Worm (Caenorhabditis elegans) whole organism, L1 larva: ENCODE results near the gene scd-1.

Experiments
- C16A3.4 ChIP-seq: fragments of 150-350 bp; optimal IDR thresholded peaks from 2 replicates; lab custom pipeline; 2014; ENCODE audit warnings: missing biosample characterization, missing genetic modification characterization
- F16B12.6 ChIP-seq: fragments of 150-350 bp; optimal IDR thresholded peaks from 2 replicates; lab custom pipeline; 2014; ENCODE audit warnings: missing biosample characterization, missing genetic modification characterization
- Y116A8C.19 ChIP-seq: sonication (generic microtip); optimal IDR thresholded peaks from 2 replicates; lab custom pipeline; 2016; ENCODE audit warnings: missing compliant biosample characterization, missing genetic modification characterization, borderline replicate concordance
- alr-1 ChIP-seq: fragments of 200-800 bp; sonication (Bioruptor generic); optimal IDR thresholded peaks from 2 replicates; lab custom pipeline; 2018; ENCODE audit warnings: borderline replicate concordance, mild to moderate bottlenecking, missing genetic modification characterization, missing compliant biosample characterization
- aly-2 ChIP-seq: fragments of 150-350 bp; optimal IDR thresholded peaks from 2 replicates; lab custom pipeline; 2014; ENCODE audit warnings: missing biosample characterization, missing genetic modification characterization
- ama-1 ChIP-seq: fragments of 150-350 bp; optimal IDR thresholded peaks from 2 replicates; lab custom pipeline; 2014
- blmp-1 ChIP-seq: fragments of 150-350 bp; optimal IDR thresholded peaks from 2 replicates; lab custom pipeline; 2014; ENCODE audit warnings: missing biosample characterization, missing genetic modification characterization
- ceh-63 ChIP-seq: fragments of 200-800 bp; sonication (Bioruptor generic); optimal IDR thresholded peaks from 2 replicates; lab custom pipeline; 2018; ENCODE audit warnings: mild to moderate bottlenecking, missing genetic modification characterization, missing compliant biosample characterization
- ceh-90 ChIP-seq: sonication (generic microtip); optimal IDR thresholded peaks from 2 replicates; lab custom pipeline; 2016; ENCODE audit warnings: missing genetic modification characterization, missing compliant biosample characterization
- dsc-1 ChIP-seq: sonication (generic microtip); optimal IDR thresholded peaks from 2 replicates; lab custom pipeline; 2016; ENCODE audit warnings: mild to moderate bottlenecking, missing genetic modification characterization, missing compliant biosample characterization
- egl-27 ChIP-seq, 2 experiments: fragments of 150-350 bp in 1 of 2; sonication (generic microtip); optimal IDR thresholded peaks; 3 replicates each; lab custom pipeline; 2017 to 2018; ENCODE audit warnings: missing biosample characterization in 2 of 2, missing genetic modification characterization in 2 of 2, missing genetic modification reagents in 2 of 2
- ets-5 ChIP-seq: fragments of 200-800 bp; sonication (Bioruptor generic); IDR thresholded peaks from 2 replicates; pipeline ENCODE4 v1.3.6; 2022; ENCODE audit warnings: missing genetic modification characterization, missing compliant biosample characterization
- fkh-10 ChIP-seq: sonication (generic microtip); optimal IDR thresholded peaks from 2 replicates; lab custom pipeline; 2017; ENCODE audit warnings: missing biosample characterization, missing genetic modification reagents, missing genetic modification characterization
- fkh-4 ChIP-seq: sonication (generic microtip); optimal IDR thresholded peaks from 2 replicates; lab custom pipeline; 2016; ENCODE audit warnings: missing compliant biosample characterization, missing genetic modification characterization, borderline replicate concordance
- fos-1 ChIP-seq: fragments of 150-350 bp; optimal IDR thresholded peaks from 2 replicates; lab custom pipeline; 2014; ENCODE audit warnings: missing biosample characterization, missing genetic modification characterization
- grh-1 ChIP-seq: fragments of 200-800 bp; sonication (Bioruptor generic); IDR thresholded peaks from 2 replicates; pipeline ENCODE4 v1.3.6; 2022; ENCODE audit warnings: missing genetic modification reagents, missing genetic modification characterization, missing compliant biosample characterization
- hlh-17 ChIP-seq: fragments of 200-800 bp; sonication (Bioruptor generic); optimal IDR thresholded peaks from 2 replicates; lab custom pipeline; 2018; ENCODE audit warnings: missing genetic modification characterization, mild to moderate bottlenecking, missing compliant biosample characterization, moderate library complexity, borderline replicate concordance
- hlh-4 ChIP-seq: sonication (generic microtip); optimal IDR thresholded peaks from 2 replicates; lab custom pipeline; 2016; ENCODE audit warnings: mild to moderate bottlenecking, missing genetic modification characterization, missing compliant biosample characterization
- hpl-2 ChIP-seq: fragments of 150-350 bp; optimal IDR thresholded peaks from 2 replicates; lab custom pipeline; 2014; ENCODE audit warnings: missing biosample characterization, missing genetic modification reagents, missing genetic modification characterization
- isw-1 ChIP-seq: fragments of 200-800 bp; sonication (Bioruptor generic); IDR thresholded peaks from 2 replicates; pipeline ENCODE4 v1.3.6; 2022; ENCODE audit warnings: missing genetic modification characterization, missing compliant biosample characterization
- jun-1 ChIP-seq: fragments of 150-350 bp; optimal IDR thresholded peaks from 2 replicates; lab custom pipeline; 2014; ENCODE audit warnings: missing biosample characterization, missing genetic modification reagents, missing genetic modification characterization
- lin-13 ChIP-seq: fragments of 150-350 bp; optimal IDR thresholded peaks from 2 replicates; lab custom pipeline; 2014; ENCODE audit warnings: missing biosample characterization, missing genetic modification reagents, missing genetic modification characterization
- lin-14 ChIP-seq: fragments of 200-800 bp; sonication (Bioruptor generic); optimal IDR thresholded peaks from 2 replicates; lab custom pipeline; 2018; ENCODE audit warnings: mild to moderate bottlenecking, missing genetic modification characterization, moderate library complexity, missing compliant biosample characterization
- lin-15B ChIP-seq: fragments of 150-350 bp; sonication (generic microtip); optimal IDR thresholded peaks from 3 replicates; lab custom pipeline; 2014; ENCODE audit warnings: missing biosample characterization, missing genetic modification characterization
- lin-39 ChIP-seq: fragments of 150-350 bp; optimal IDR thresholded peaks from 2 replicates; lab custom pipeline; 2014; ENCODE audit warnings: missing biosample characterization, missing genetic modification reagents, missing genetic modification characterization
- lir-3 ChIP-seq: sonication (generic microtip); optimal IDR thresholded peaks from 2 replicates; lab custom pipeline; 2016; ENCODE audit warnings: mild to moderate bottlenecking, missing genetic modification characterization, moderate library complexity, missing compliant biosample characterization; ENCODE audit not compliant: poor library complexity
- lsy-2 ChIP-seq, 2 experiments: fragments of 150-350 bp; optimal IDR thresholded peaks; 2 replicates each; lab custom pipeline; 2014; ENCODE audit warnings: missing biosample characterization in 2 of 2, missing genetic modification characterization in 2 of 2
- mab-9 ChIP-seq: fragments of 200-800 bp; sonication (Bioruptor generic); IDR thresholded peaks from 2 replicates; pipeline ENCODE4 v1.3.6; 2022; ENCODE audit warnings: missing genetic modification reagents, missing genetic modification characterization, missing compliant biosample characterization
- mef-2 ChIP-seq: fragments of 150-350 bp; optimal IDR thresholded peaks from 2 replicates; lab custom pipeline; 2014; ENCODE audit warnings: missing biosample characterization, missing genetic modification characterization
- mep-1 ChIP-seq: fragments of 150-350 bp; optimal IDR thresholded peaks from 2 replicates; lab custom pipeline; 2014; ENCODE audit warnings: missing biosample characterization, missing genetic modification characterization
- nhr-11 ChIP-seq: fragments of 150-350 bp; optimal IDR thresholded peaks from 2 replicates; lab custom pipeline; 2014; ENCODE audit warnings: missing biosample characterization, missing genetic modification characterization
- nhr-12 ChIP-seq: sonication (generic microtip); optimal IDR thresholded peaks from 2 replicates; lab custom pipeline; 2017; ENCODE audit warnings: missing biosample characterization, missing genetic modification characterization
- nhr-19 ChIP-seq: fragments of 200-800 bp; sonication (Bioruptor generic); conservative IDR thresholded peaks from 2 replicates; pipeline ENCODE4 v1.3.6; 2022; ENCODE audit warnings: missing genetic modification characterization, missing compliant biosample characterization
- nhr-237 ChIP-seq: fragments of 150-350 bp; optimal IDR thresholded peaks from 2 replicates; lab custom pipeline; 2014; ENCODE audit warnings: missing biosample characterization, missing genetic modification characterization
- nhr-28 ChIP-seq: fragments of 150-350 bp; optimal IDR thresholded peaks from 2 replicates; lab custom pipeline; 2014; ENCODE audit warnings: missing biosample characterization, missing genetic modification characterization
- nhr-71 ChIP-seq: sonication (generic microtip); optimal IDR thresholded peaks from 2 replicates; lab custom pipeline; 2016; ENCODE audit warnings: mild to moderate bottlenecking, missing genetic modification characterization, moderate library complexity, missing compliant biosample characterization
- nhr-77 ChIP-seq: fragments of 150-350 bp; optimal IDR thresholded peaks from 2 replicates; lab custom pipeline; 2014; ENCODE audit warnings: missing biosample characterization, missing genetic modification characterization
- nhr-84 ChIP-seq: sonication (generic microtip); optimal IDR thresholded peaks from 2 replicates; lab custom pipeline; 2017; ENCODE audit warnings: missing biosample characterization, missing genetic modification characterization
- nhr-85 ChIP-seq: sonication (generic microtip); peaks from one replicate; lab custom pipeline; 2016; ENCODE audit warnings: missing genetic modification characterization, inconsistent platforms, missing compliant biosample characterization
- pag-3 ChIP-seq: sonication (generic microtip); optimal IDR thresholded peaks from 2 replicates; lab custom pipeline; 2017; ENCODE audit warnings: missing genetic modification characterization, mild to moderate bottlenecking, missing compliant biosample characterization, antibody characterized with exemption, borderline replicate concordance; ENCODE audit not compliant: insufficient read depth
- pqm-1 ChIP-seq: sonication (generic microtip); optimal IDR thresholded peaks from 3 replicates; lab custom pipeline; 2017; ENCODE audit warnings: missing biosample characterization, missing genetic modification characterization
- skn-1 ChIP-seq: fragments of 150-350 bp; optimal IDR thresholded peaks from 2 replicates; lab custom pipeline; 2014; ENCODE audit warnings: missing biosample characterization, missing genetic modification characterization
- snpc-4 ChIP-seq: fragments of 150-350 bp; optimal IDR thresholded peaks from 2 replicates; lab custom pipeline; 2014; ENCODE audit warnings: missing biosample characterization, missing genetic modification characterization
- snu-23 ChIP-seq: sonication (generic microtip); optimal IDR thresholded peaks from 2 replicates; lab custom pipeline; 2016; ENCODE audit warnings: missing genetic modification characterization, missing compliant biosample characterization
- sox-4 ChIP-seq: sonication (generic microtip); optimal IDR thresholded peaks from 2 replicates; lab custom pipeline; 2016; ENCODE audit warnings: missing genetic modification characterization, missing compliant biosample characterization
- swsn-7 ChIP-seq: sonication (generic microtip); optimal IDR thresholded peaks from 2 replicates; lab custom pipeline; 2016; ENCODE audit warnings: missing genetic modification characterization, missing compliant biosample characterization
- tlp-1 ChIP-seq: fragments of 150-350 bp; optimal IDR thresholded peaks from 2 replicates; lab custom pipeline; 2014; ENCODE audit warnings: missing biosample characterization, missing genetic modification characterization
- unc-130 ChIP-seq: fragments of 150-350 bp; optimal IDR thresholded peaks from 2 replicates; lab custom pipeline; 2017; ENCODE audit warnings: missing biosample characterization, missing genetic modification characterization, inconsistent platforms
- unc-30 ChIP-seq: sonication (generic microtip); optimal IDR thresholded peaks from 2 replicates; lab custom pipeline; 2017; ENCODE audit warnings: missing biosample characterization, missing genetic modification characterization
- unc-98 ChIP-seq: fragments of 200-800 bp; sonication (Bioruptor generic); IDR thresholded peaks from 2 replicates; pipeline ENCODE4 v1.3.6; 2022; ENCODE audit warnings: missing genetic modification characterization, missing compliant biosample characterization
- vab-15 ChIP-seq: sonication (generic microtip); optimal IDR thresholded peaks from 2 replicates; lab custom pipeline; 2017; ENCODE audit warnings: missing genotype, mild to moderate bottlenecking, missing genetic modification characterization, missing compliant biosample characterization
- xbp-1 ChIP-seq: sonication (generic microtip); optimal IDR thresholded peaks from 2 replicates; lab custom pipeline; 2016; ENCODE audit warnings: missing genetic modification characterization, missing compliant biosample characterization
- zag-1 ChIP-seq: fragments of 150-350 bp; optimal IDR thresholded peaks from 2 replicates; lab custom pipeline; 2014; ENCODE audit warnings: missing biosample characterization, missing genetic modification characterization
- zip-4 ChIP-seq: fragments of 200-800 bp; sonication (Bioruptor generic); optimal IDR thresholded peaks from 2 replicates; lab custom pipeline; 2018; ENCODE audit warnings: mild to moderate bottlenecking, missing genetic modification characterization, moderate library complexity, missing compliant biosample characterization
- ztf-4 ChIP-seq: fragments of 150-350 bp; optimal IDR thresholded peaks from 2 replicates; lab custom pipeline; 2014; ENCODE audit warnings: missing biosample characterization, missing genetic modification characterization

Gene scd-1

ce11 chrX:12517307-12517706 lies 8.3 kb downstream of the scd-1 start:
- TF ChIP-seq mab-9 (no peak), ceh-90 (tag; lab: Kevin White, UChicago) (no peak), pag-3 (no peak), xbp-1 (tag; lab: Kevin White, UChicago) (peak; percentile 28), F16B12.6 (no peak), isw-1 (GFP tag; lab: Robert Waterston, UW) (no peak), lin-14 (GFP tag; lab: Kevin White, UChicago) (peak; percentile 93), snpc-4 (tag; lab: Kevin White, UChicago) (no peak), blmp-1 (tag; lab: Kevin White, UChicago) (peak; percentile 45), lin-15B (no peak), snu-23 (peak; percentile 59), pqm-1 (no peak), jun-1 (peak; percentile 29), lin-39 (tag; lab: Kevin White, UChicago) (no peak), Y116A8C.19 (tag; lab: Kevin White, UChicago) (no peak), hlh-4 (tag; lab: Kevin White, UChicago) (no peak), nhr-11 (tag; lab: Kevin White, UChicago) (no peak), fos-1 (tag; lab: Kevin White, UChicago) (no peak), vab-15 (tag; lab: Kevin White, UChicago) (no peak), unc-98 (no peak), zip-4 (GFP tag; lab: Kevin White, UChicago) (no peak), C16A3.4 (tag; lab: Kevin White, UChicago) (peak; percentile 29), mef-2 (no peak), lsy-2 (tag; optimal IDR thresholded peaks at IDR 0.05; lab: Kevin White, UChicago) (peak; percentile 36 to 37), nhr-12 (tag; lab: Kevin White, UChicago) (no peak), hlh-17 (GFP tag; lab: Kevin White, UChicago) (no peak), fkh-10 (GFP tag; lab: Kevin White, UChicago) (peak; percentile 8), nhr-28 (tag; lab: Kevin White, UChicago) (no peak), ceh-63 (GFP tag; lab: Kevin White, UChicago) (no peak), nhr-71 (tag; lab: Kevin White, UChicago) (peak; percentile 85), fkh-4 (tag; lab: Kevin White, UChicago) (no peak), ets-5 (no peak), dsc-1 (tag; lab: Kevin White, UChicago) (peak; percentile 61), sox-4 (tag; lab: Kevin White, UChicago) (no peak), egl-27 (tag; optimal IDR thresholded peaks at IDR 0.05; lab: Kevin White, UChicago) (no peak), nhr-19 (GFP tag; lab: Robert Waterston, UW) (peak; percentile 97), nhr-237 (tag; lab: Kevin White, UChicago) (no peak), ztf-4 (tag; lab: Kevin White, UChicago) (peak; percentile 22), swsn-7 (tag; lab: Kevin White, UChicago) (peak; percentile 36), unc-130 (tag; lab: Kevin White, UChicago) (peak; percentile 4), ama-1 (peak; percentile 2), nhr-85 (tag; lab: Kevin White, UChicago) (no peak), mep-1 (tag; lab: Kevin White, UChicago) (peak; percentile 40), skn-1 (tag; lab: Kevin White, UChicago) (peak; percentile 14), hpl-2 (no peak), alr-1 (tag; lab: Kevin White, UChicago) (no peak), zag-1 (tag; lab: Kevin White, UChicago) (no peak), lin-13 (no peak), unc-30 (tag; lab: Kevin White, UChicago) (no peak), nhr-84 (tag; lab: Kevin White, UChicago) (no peak), grh-1 (GFP tag; lab: Robert Waterston, UW) (no peak), lir-3 (tag; lab: Kevin White, UChicago) (peak; percentile 2), tlp-1 (tag; lab: Kevin White, UChicago) (no peak), aly-2 (tag; lab: Kevin White, UChicago) (no peak), nhr-77 (tag; lab: Kevin White, UChicago) (peak; percentile 29)
